Worm (Caenorhabditis elegans): ENCODE results near the gene Y57G7A.1.

- TF ChIP-seq R02D3.7 (tag; optimal IDR thresholded peaks at IDR 0.05) (no peak), unc-39 (tag; optimal IDR thresholded peaks at IDR 0.05) (no peak), tbx-2 (tag; optimal IDR thresholded peaks at IDR 0.05) (no peak), egl-5 (tag; optimal IDR thresholded peaks at IDR 0.05) (no peak), nhr-28 (tag; optimal IDR thresholded peaks at IDR 0.05) (no peak), mml-1 (tag; optimal IDR thresholded peaks at IDR 0.05) (no peak)
Measured at ce11 chrII:1320987-1321807, 22.9 kb downstream of the Y57G7A.1 start, which contains the start of gene vig-1.
